Worm (Caenorhabditis elegans): Measurements from ENCODE around the gene F09D12.2.

DNA sequence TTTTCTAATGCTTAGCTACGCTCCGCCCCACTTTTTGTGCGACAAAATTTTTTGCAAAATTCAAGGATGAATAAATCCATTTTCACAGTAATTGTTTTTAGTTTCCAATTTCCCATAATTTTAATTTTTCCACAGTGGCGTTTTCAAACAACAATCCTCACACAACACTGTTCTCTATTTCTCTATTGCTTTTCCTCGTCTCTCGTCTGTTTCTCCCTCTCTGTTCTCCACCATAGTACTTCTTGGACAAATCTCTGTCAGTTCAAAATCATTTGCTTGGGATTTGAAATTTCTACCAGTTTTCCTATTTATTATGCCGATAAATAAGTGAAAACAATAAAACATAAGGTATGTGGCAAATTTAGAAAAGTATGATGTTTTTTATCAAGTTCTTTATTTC, 19.3 kb upstream of the F09D12.2 start, which contains the start of gene F58E2.4:
- no peak for TF ChIP-seq W03F9.2 (tag; optimal IDR thresholded peaks at IDR 0.05)
- no peak for TF ChIP-seq him-1 (tag; optimal IDR thresholded peaks at IDR 0.05)
- no peak for TF ChIP-seq dao-5 (tag; optimal IDR thresholded peaks at IDR 0.05)

Measured in whole organism, L4/young adult.